Worm (Caenorhabditis elegans): ENCODE measurements around the gene C37C3.1.

ce11 chrV:7856641-7857040 is 1.1 kb upstream of the C37C3.1 start:
- TF ChIP-seq unc-62 (GFP tag; optimal IDR thresholded peaks at IDR 0.05) = no peak
- TF ChIP-seq mml-1 (tag; optimal IDR thresholded peaks at IDR 0.05) = no peak
